Fruit fly (Drosophila melanogaster) whole organism, wandering third instar larva: ENCODE results near the gene alpha-Est5.

Experiments
- Abd-B ChIP-seq: fragments of >200 bp; optimal IDR thresholded peaks from 2 replicates; lab custom pipeline; 2017; ENCODE audit warnings: missing biosample characterization, missing genetic modification characterization
- Dfd ChIP-seq: fragments of >200 bp; optimal IDR thresholded peaks from 2 replicates; lab custom pipeline; 2017; ENCODE audit warnings: missing biosample characterization, missing genetic modification characterization
- lola ChIP-seq: fragments of >200 bp; optimal IDR thresholded peaks from 2 replicates; lab custom pipeline; 2017; ENCODE audit warnings: missing biosample characterization, missing genetic modification characterization

- TF ChIP-seq lola: no peak
- no peak for TF ChIP-seq Abd-B (GFP tag; lab: Kevin White, UChicago)
- no peak for TF ChIP-seq Dfd (GFP tag; lab: Kevin White, UChicago)
Observed at dm6 chr3R:7514232-7514863, 21.8 kb downstream of the alpha-Est5 start.
